Fruit fly (Drosophila melanogaster) whole organism, wandering third instar larva: Measurements from ENCODE around the gene mbc.

ENCODE experiments used
- Abd-B ChIP-seq: fragments of >200 bp; optimal IDR thresholded peaks from 2 replicates; lab custom pipeline; 2017; ENCODE audit warnings: missing biosample characterization, missing genetic modification characterization
- CG32264 ChIP-seq: fragments of 200-800 bp; sonication (Bioruptor generic); optimal IDR thresholded peaks from 2 replicates; lab custom pipeline; 2016; ENCODE audit warnings: missing biosample characterization, missing genetic modification characterization
- CG9705 ChIP-seq: fragments of 200-800 bp; sonication (Bioruptor generic); optimal IDR thresholded peaks from 2 replicates; lab custom pipeline; 2018; ENCODE audit warnings: missing biosample characterization, mild to moderate bottlenecking, missing genetic modification characterization
- CrebA ChIP-seq: fragments of 200-800 bp; sonication (Bioruptor generic); optimal IDR thresholded peaks from 2 replicates; lab custom pipeline; 2016; ENCODE audit warnings: missing biosample characterization, mild to moderate bottlenecking, missing genetic modification characterization, borderline replicate concordance
- Dfd ChIP-seq: fragments of >200 bp; optimal IDR thresholded peaks from 2 replicates; lab custom pipeline; 2017; ENCODE audit warnings: missing biosample characterization, missing genetic modification characterization
- Dif ChIP-seq: fragments of 200-275, 200-300 bp; sonication (Bioruptor generic); optimal IDR thresholded peaks from 2 replicates; lab custom pipeline; 2018; ENCODE audit warnings: missing biosample characterization, missing genetic modification characterization; ENCODE audit not compliant: partially characterized antibody
- GATAd ChIP-seq: sonication (Bioruptor generic); optimal IDR thresholded peaks from 2 replicates; lab custom pipeline; 2016; ENCODE audit warnings: missing biosample characterization, missing genetic modification characterization
- HLH106 ChIP-seq: fragments of 200-800 bp; optimal IDR thresholded peaks from 3 replicates; lab custom pipeline; 2019; ENCODE audit warnings: missing biosample characterization, mild to moderate bottlenecking, missing genetic modification characterization, moderate library complexity
- Hnf4 ChIP-seq: fragments of 200-800 bp; sonication (Bioruptor generic); optimal IDR thresholded peaks from 2 replicates; lab custom pipeline; 2016; ENCODE audit warnings: missing biosample characterization, mild to moderate bottlenecking, missing genetic modification characterization
- Hr78 ChIP-seq: fragments of >200 bp; optimal IDR thresholded peaks from 2 replicates; lab custom pipeline; 2017; ENCODE audit warnings: missing biosample characterization, missing genetic modification characterization
- Hr83 ChIP-seq: fragments of 200-300 bp; sonication (Bioruptor generic); optimal IDR thresholded peaks from 2 replicates; lab custom pipeline; 2016; ENCODE audit warnings: missing biosample characterization, mild to moderate bottlenecking, missing genetic modification characterization, moderate library complexity; ENCODE audit not compliant: poor library complexity, severe bottlenecking
- Jra ChIP-seq: sonication (Bioruptor generic); optimal IDR thresholded peaks from 2 replicates; lab custom pipeline; 2016; ENCODE audit warnings: missing biosample characterization, missing genetic modification characterization
- Mio ChIP-seq: sonication (Bioruptor generic); optimal IDR thresholded peaks from 2 replicates; lab custom pipeline; 2016; ENCODE audit warnings: missing biosample characterization, missing genetic modification characterization
- Myc ChIP-seq: fragments of >200 bp; optimal IDR thresholded peaks from 2 replicates; lab custom pipeline; 2017
- N ChIP-seq: fragments of >200 bp; optimal IDR thresholded peaks from 2 replicates; lab custom pipeline; 2018; ENCODE audit warnings: missing biosample characterization, missing external identifiers, missing genetic modification characterization
- OdsH ChIP-seq: fragments of 200-800 bp; sonication (Bioruptor generic); optimal IDR thresholded peaks from 2 replicates; lab custom pipeline; 2016; ENCODE audit warnings: missing biosample characterization, mild to moderate bottlenecking, missing genetic modification characterization
- Rel ChIP-seq, 2 experiments: fragments of 200-800 bp; sonication (Bioruptor generic) in 1 of 2; optimal IDR thresholded peaks; 2 replicates in 1 of 2; 3 replicates in 1 of 2; lab custom pipeline; 2016 to 2019; ENCODE audit warnings: mild to moderate bottlenecking in 2 of 2, missing biosample characterization in 2 of 2, missing genetic modification characterization in 2 of 2, moderate library complexity in 1 of 2
- Sp1 ChIP-seq: fragments of 200-800 bp; sonication (Bioruptor generic); optimal IDR thresholded peaks from 3 replicates; lab custom pipeline; 2019; ENCODE audit warnings: missing biosample characterization, mild to moderate bottlenecking, missing genetic modification characterization, moderate library complexity
- Vsx2 ChIP-seq: fragments of 200-300, 225-300 bp; sonication (Bioruptor generic); optimal IDR thresholded peaks from 2 replicates; lab custom pipeline; 2018; ENCODE audit warnings: missing biosample characterization, missing genetic modification characterization; ENCODE audit not compliant: partially characterized antibody
- br ChIP-seq: fragments of 200-800 bp; sonication (Bioruptor generic); optimal IDR thresholded peaks from 2 replicates; lab custom pipeline; 2016; ENCODE audit warnings: missing biosample characterization, missing genetic modification characterization
- brk ChIP-seq: fragments of 200-800 bp; sonication (Bioruptor generic); optimal IDR thresholded peaks from 2 replicates; lab custom pipeline; 2016; ENCODE audit warnings: missing biosample characterization, mild to moderate bottlenecking, missing genetic modification characterization
- dl ChIP-seq, 2 experiments: fragments of 175-275, 200-275 bp in 1 of 2; fragments of 200-275 bp in 1 of 2; sonication (Bioruptor generic); optimal IDR thresholded peaks; lab custom pipeline; 2018; ENCODE audit warnings: mild to moderate bottlenecking in 2 of 2, missing biosample characterization in 2 of 2, missing genetic modification characterization in 2 of 2, moderate library complexity in 2 of 2; ENCODE audit not compliant: partially characterized antibody in 2 of 2, insufficient read depth in 1 of 2
- dmrt93B ChIP-seq: fragments of 200-800 bp; sonication (Bioruptor generic); optimal IDR thresholded peaks from 2 replicates; lab custom pipeline; 2018; ENCODE audit warnings: missing biosample characterization, mild to moderate bottlenecking, missing genetic modification characterization
- dsf ChIP-seq: sonication (Bioruptor generic); optimal IDR thresholded peaks from 2 replicates; lab custom pipeline; 2016; ENCODE audit warnings: missing biosample characterization, missing genetic modification characterization, borderline replicate concordance
- ey ChIP-seq: fragments of 200-800 bp; sonication (Bioruptor generic); optimal IDR thresholded peaks from 2 replicates; lab custom pipeline; 2016; ENCODE audit warnings: missing biosample characterization, missing genetic modification characterization
- foxo ChIP-seq, 2 experiments: fragments of 200-800 bp; sonication (Bioruptor generic); optimal IDR thresholded peaks; 2 replicates in 1 of 2; 3 replicates in 1 of 2; lab custom pipeline; 2016 to 2017; ENCODE audit warnings: missing biosample characterization in 2 of 2, missing genetic modification characterization in 2 of 2
- fru ChIP-seq: fragments of 200-800 bp; sonication (Bioruptor generic); optimal IDR thresholded peaks from 3 replicates; lab custom pipeline; 2016; ENCODE audit warnings: missing biosample characterization, mild to moderate bottlenecking, missing genetic modification characterization
- h ChIP-seq: fragments of 200-800 bp; sonication (Bioruptor generic); optimal IDR thresholded peaks from 3 replicates; lab custom pipeline; 2016; ENCODE audit warnings: missing biosample characterization, mild to moderate bottlenecking, missing genetic modification characterization
- jim ChIP-seq: fragments of 175-275, 200-325 bp; sonication (Bioruptor generic); optimal IDR thresholded peaks from 2 replicates; lab custom pipeline; 2016; ENCODE audit warnings: missing biosample characterization, mild to moderate bottlenecking, missing genetic modification characterization
- lola ChIP-seq: fragments of >200 bp; optimal IDR thresholded peaks from 2 replicates; lab custom pipeline; 2017; ENCODE audit warnings: missing biosample characterization, missing genetic modification characterization
- pan ChIP-seq: fragments of >200 bp; optimal IDR thresholded peaks from 2 replicates; lab custom pipeline; 2017
- psq ChIP-seq: fragments of 200-800 bp; sonication (Bioruptor generic); optimal IDR thresholded peaks from 3 replicates; lab custom pipeline; 2017; ENCODE audit warnings: missing biosample characterization, mild to moderate bottlenecking, missing genetic modification characterization, moderate library complexity
- rgr ChIP-seq: fragments of 200-800 bp; sonication (Bioruptor generic); optimal IDR thresholded peaks from 3 replicates; lab custom pipeline; 2016; ENCODE audit warnings: missing biosample characterization, mild to moderate bottlenecking, missing genetic modification characterization
- sage ChIP-seq: fragments of 200-800 bp; sonication (Bioruptor generic); optimal IDR thresholded peaks from 2 replicates; lab custom pipeline; 2016; ENCODE audit warnings: missing biosample characterization, mild to moderate bottlenecking, missing genetic modification characterization
- sv ChIP-seq: fragments of 200-800 bp; sonication (Bioruptor generic); optimal IDR thresholded peaks from 3 replicates; lab custom pipeline; 2016; ENCODE audit warnings: missing biosample characterization, missing genetic modification characterization
- tai ChIP-seq: sonication (Bioruptor generic); optimal IDR thresholded peaks from 2 replicates; lab custom pipeline; 2016; ENCODE audit warnings: missing biosample characterization, missing genetic modification characterization
- usp ChIP-seq: fragments of >200 bp; optimal IDR thresholded peaks from 2 replicates; lab custom pipeline; 2017; ENCODE audit warnings: missing biosample characterization, missing genetic modification characterization
- woc ChIP-seq: sonication (Bioruptor generic); optimal IDR thresholded peaks from 2 replicates; lab custom pipeline; 2016; ENCODE audit warnings: missing biosample characterization, mild to moderate bottlenecking, missing genetic modification characterization

Gene mbc

DNA sequence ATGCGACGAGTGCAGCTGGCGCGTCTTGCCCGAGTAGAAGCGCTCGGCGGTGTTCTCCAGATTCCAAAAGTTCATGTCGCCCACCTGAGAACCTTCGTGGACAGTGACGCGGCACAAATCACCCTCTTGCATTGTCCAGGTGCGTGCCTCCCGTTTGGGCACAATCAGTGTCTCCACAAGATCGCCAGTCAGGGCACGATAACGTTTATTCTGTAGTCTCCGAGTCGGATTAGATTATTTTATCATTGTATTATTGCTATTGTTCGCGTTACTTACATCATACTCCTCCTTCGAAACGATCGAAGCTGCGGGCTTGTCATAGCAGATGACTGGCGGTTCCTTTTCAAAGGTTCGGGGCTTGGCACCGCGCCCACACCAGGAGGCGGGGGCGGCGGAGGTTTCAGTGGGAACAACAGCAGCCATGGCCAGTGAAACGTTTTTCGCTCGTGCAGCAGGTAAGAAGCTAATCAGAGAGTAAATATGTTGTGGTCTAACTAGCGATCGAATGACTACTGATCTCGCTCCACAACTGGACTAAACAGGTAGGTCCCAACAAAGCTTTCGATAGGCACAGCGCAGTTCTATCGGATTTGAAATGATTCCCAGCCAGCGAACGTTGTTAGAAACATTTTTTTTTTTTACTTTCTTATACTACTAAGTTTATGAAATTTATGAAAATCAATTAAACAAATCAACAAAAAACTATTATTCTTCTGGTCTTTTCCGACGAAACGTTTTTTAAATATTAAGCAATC, 7.8 kb upstream of the mbc start, which contains the start of gene CG10208:
Gene CG10208 (minus strand): TSS at position 518 of the 755 bp plus-strand sequence.
- TF ChIP-seq CG32264 (GFP tag; lab: Kevin White, UChicago): no peak
- no peak for TF ChIP-seq dmrt93B (GFP tag; lab: Kevin White, UChicago)
- no peak for TF ChIP-seq tai (GFP tag; lab: Kevin White, UChicago)
- TF ChIP-seq Sp1: no peak
- no peak for TF ChIP-seq Hr78 (GFP tag; lab: Kevin White, UChicago)
- TF ChIP-seq Mio (GFP tag; lab: Kevin White, UChicago): no peak
- peak; percentile 3 for TF ChIP-seq h (GFP tag; lab: Kevin White, UChicago)
- TF ChIP-seq rgr (GFP tag; lab: Kevin White, UChicago): no peak
- TF ChIP-seq Jra (GFP tag; lab: Kevin White, UChicago): no peak
- no peak for TF ChIP-seq sage (GFP tag; lab: Kevin White, UChicago)
- no peak for TF ChIP-seq Dif (GFP tag; lab: Kevin White, UChicago)
- no peak for TF ChIP-seq Rel (GFP tag; optimal IDR thresholded peaks at IDR 0.05; lab: Kevin White, UChicago)
- TF ChIP-seq Rel (tag; optimal IDR thresholded peaks at IDR 0.05; lab: Kevin White, UChicago): peak; percentile 47
- TF ChIP-seq lola (GFP tag; lab: Kevin White, UChicago): no peak
- peak; percentile 7 for TF ChIP-seq Hr83

DNA sequence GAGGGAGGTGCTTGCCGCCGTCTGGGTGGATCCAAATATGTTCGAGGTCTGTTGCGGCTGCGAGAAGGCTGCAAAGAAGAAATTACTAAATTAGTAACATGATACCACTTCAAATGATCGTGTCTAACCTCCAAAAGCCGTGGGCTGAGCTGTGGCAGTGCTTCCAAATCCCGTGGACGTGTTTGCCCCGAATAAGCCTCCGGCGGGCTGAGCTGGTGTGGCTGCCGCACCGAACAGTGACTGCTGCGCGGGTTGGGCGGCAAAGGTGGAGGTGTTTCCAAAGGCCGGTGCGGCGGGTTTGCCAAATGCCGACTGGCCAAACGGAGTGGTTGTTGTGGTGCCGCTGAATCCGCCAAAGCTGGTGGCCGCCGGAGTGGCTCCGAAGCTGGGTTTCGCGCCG, 808 bp upstream of the mbc start:
- TF ChIP-seq CrebA (GFP tag; lab: Kevin White, UChicago): no peak
- no peak for TF ChIP-seq Dif (GFP tag; lab: Kevin White, UChicago)
- TF ChIP-seq jim: no peak
- TF ChIP-seq brk (GFP tag; lab: Kevin White, UChicago): no peak
- TF ChIP-seq, all 38 proteins: peak for 0

DNA sequence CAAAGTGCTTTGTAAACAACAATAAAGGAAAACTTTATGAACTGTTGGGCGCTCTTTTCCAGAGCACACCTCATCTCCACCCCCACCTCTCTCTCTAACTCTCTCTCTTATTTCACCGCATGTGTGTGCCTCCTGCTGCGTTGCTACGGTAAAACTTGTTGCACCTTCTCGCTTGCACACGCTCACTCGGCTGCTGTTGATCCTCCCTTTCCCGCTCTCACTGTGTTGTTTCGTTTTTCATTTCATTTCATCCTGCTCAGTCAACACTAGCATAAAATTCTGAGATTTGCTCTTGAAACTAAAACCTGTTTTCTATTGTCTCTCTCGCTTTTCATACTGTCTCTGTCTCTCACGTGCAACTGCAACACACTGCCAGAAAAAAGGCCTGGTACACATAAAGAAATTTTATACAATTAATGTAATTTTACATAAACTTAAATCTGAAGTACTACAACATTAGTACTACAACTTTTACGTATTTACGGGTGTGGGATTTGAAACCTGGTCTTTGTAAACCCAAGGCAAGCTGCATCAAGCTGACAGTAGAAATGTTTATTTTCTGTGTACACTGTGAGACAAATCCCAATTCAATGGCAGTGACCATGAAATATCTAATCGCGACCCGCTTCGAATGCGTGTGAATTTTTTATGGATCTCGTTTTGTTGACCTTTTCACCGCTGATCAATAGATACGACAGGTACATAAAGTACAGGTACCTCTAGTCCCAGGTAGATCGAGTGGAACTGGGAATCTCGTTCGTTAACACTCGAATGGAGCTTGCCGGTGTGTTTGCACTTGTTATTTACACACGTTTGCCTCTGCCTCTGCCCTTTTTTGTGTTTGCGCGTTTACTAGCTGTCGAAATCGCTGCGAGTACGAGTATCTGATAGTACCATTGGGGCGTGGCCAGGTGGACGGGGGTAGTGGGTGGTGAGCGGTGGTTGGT, 1.2 kb downstream of the mbc start:
- peak; percentile 90 for TF ChIP-seq ey (GFP tag; lab: Kevin White, UChicago)
- peak; percentile 73 for TF ChIP-seq Rel (GFP tag; optimal IDR thresholded peaks at IDR 0.05; lab: Kevin White, UChicago)
- no peak for TF ChIP-seq Rel (tag; optimal IDR thresholded peaks at IDR 0.05; lab: Kevin White, UChicago)
- TF ChIP-seq Sp1: peak; percentile 71
- no peak for TF ChIP-seq brk (GFP tag; lab: Kevin White, UChicago)
- TF ChIP-seq woc: peak; percentile 85
- peak; percentile 94 for TF ChIP-seq Vsx2 (GFP tag; lab: Kevin White, UChicago)
- no peak for TF ChIP-seq dl (GFP tag; optimal IDR thresholded peaks at IDR 0.05; lab: Kevin White, UChicago; ENCODE audit: insufficient read depth in 1 of 2, partially characterized antibody in 2 of 2)
- TF ChIP-seq rgr (GFP tag; lab: Kevin White, UChicago): peak; percentile 88
- peak; percentile 88 for TF ChIP-seq fru (GFP tag; lab: Kevin White, UChicago)
- no peak for TF ChIP-seq N (GFP tag; lab: Kevin White, UChicago)
- peak; percentile 75 for TF ChIP-seq HLH106 (tag; lab: Kevin White, UChicago)
- peak; percentile 81 for TF ChIP-seq br (GFP tag; lab: Kevin White, UChicago)
- peak; percentile 44 for TF ChIP-seq Dif (GFP tag; lab: Kevin White, UChicago)
- TF ChIP-seq dmrt93B (GFP tag; lab: Kevin White, UChicago): peak; percentile 61
- peak; percentile 97 for TF ChIP-seq Hr83
- no peak for TF ChIP-seq Abd-B
- peak; percentile 76 for TF ChIP-seq CG32264 (GFP tag; lab: Kevin White, UChicago)
- TF ChIP-seq Dfd (GFP tag; lab: Kevin White, UChicago): no peak
- TF ChIP-seq OdsH (GFP tag; lab: Kevin White, UChicago): peak; percentile 84
- TF ChIP-seq tai (GFP tag; lab: Kevin White, UChicago): no peak
- TF ChIP-seq lola (GFP tag; lab: Kevin White, UChicago): no peak
- TF ChIP-seq GATAd (GFP tag; lab: Kevin White, UChicago): no peak
- TF ChIP-seq dsf: peak; percentile 47
- TF ChIP-seq pan (lab: Kevin White, UChicago): no peak
- TF ChIP-seq Myc (lab: Kevin White, UChicago): no peak
- no peak for TF ChIP-seq sage (GFP tag; lab: Kevin White, UChicago)
- peak; percentile 79 for TF ChIP-seq psq (GFP tag; lab: Kevin White, UChicago)
- TF ChIP-seq Mio (GFP tag; lab: Kevin White, UChicago): no peak
- TF ChIP-seq jim: no peak
- peak; percentile 84 for TF ChIP-seq Hnf4 (GFP tag; lab: Kevin White, UChicago)
- peak; percentile 91 for TF ChIP-seq h (GFP tag; lab: Kevin White, UChicago)
- no peak for TF ChIP-seq usp (GFP tag; lab: Kevin White, UChicago)
- TF ChIP-seq Hr78 (GFP tag; lab: Kevin White, UChicago): no peak
- TF ChIP-seq sv (GFP tag; lab: Kevin White, UChicago): peak; percentile 77
- TF ChIP-seq CG9705 (GFP tag; lab: Kevin White, UChicago): peak; percentile 15
- TF ChIP-seq foxo (GFP tag; optimal IDR thresholded peaks at IDR 0.05; lab: Kevin White, UChicago): peak; percentile 37 to 90
- no peak for TF ChIP-seq CrebA (GFP tag; lab: Kevin White, UChicago)
- peak; percentile 66 for TF ChIP-seq Jra (GFP tag; lab: Kevin White, UChicago)
- TF ChIP-seq, all 38 proteins: peak for 22
